Worm (Caenorhabditis elegans): ENCODE results near the gene cyk-3.

ce11 chrIII:5988991-5989726 is 30.8 kb upstream of the cyk-3 start:
- TF ChIP-seq nhr-237 (tag; optimal IDR thresholded peaks at IDR 0.05) (no peak), blmp-1 (tag; optimal IDR thresholded peaks at IDR 0.05) (no peak), snpc-4 (tag; optimal IDR thresholded peaks at IDR 0.05) (no peak), nhr-28 (tag; optimal IDR thresholded peaks at IDR 0.05) (no peak)
